Worm (Caenorhabditis elegans) whole organism, L3 larva: ENCODE results near the gene K01A2.10.

Experiments used
- R02D3.7 ChIP-seq: fragments of 150-350 bp; optimal IDR thresholded peaks from 2 replicates; lab custom pipeline; 2014; ENCODE audit warnings: missing biosample characterization, missing genetic modification characterization
- ZK546.5 ChIP-seq: sonication (generic microtip); optimal IDR thresholded peaks from 2 replicates; lab custom pipeline; 2017; ENCODE audit warnings: missing biosample characterization, missing genetic modification characterization
- aly-2 ChIP-seq: fragments of 150-350 bp; optimal IDR thresholded peaks from 2 replicates; lab custom pipeline; 2014; ENCODE audit warnings: missing biosample characterization, missing genetic modification characterization
- ama-1 ChIP-seq: fragments of 150-350 bp; optimal IDR thresholded peaks from 2 replicates; lab custom pipeline; 2018
- ceh-28 ChIP-seq: fragments of 150-350 bp; optimal IDR thresholded peaks from 2 replicates; lab custom pipeline; 2014; ENCODE audit warnings: missing biosample characterization, missing genetic modification reagents, missing genetic modification characterization
- ceh-82 ChIP-seq: fragments of 150-350 bp; optimal IDR thresholded peaks from 2 replicates; lab custom pipeline; 2014; ENCODE audit warnings: missing biosample characterization, missing genetic modification characterization
- ceh-9 ChIP-seq: sonication (generic microtip); optimal IDR thresholded peaks from 2 replicates; lab custom pipeline; 2018; ENCODE audit warnings: missing biosample characterization, missing genetic modification characterization
- daf-12 ChIP-seq: fragments of 150-350 bp; optimal IDR thresholded peaks from 2 replicates; lab custom pipeline; 2014; ENCODE audit warnings: missing biosample characterization, missing genetic modification reagents, missing genetic modification characterization
- egl-27 ChIP-seq: sonication (generic microtip); optimal IDR thresholded peaks from 4 replicates; lab custom pipeline; 2017; ENCODE audit warnings: missing biosample characterization, missing genetic modification reagents, missing genetic modification characterization
- egl-5 ChIP-seq: fragments of 150-350 bp; optimal IDR thresholded peaks from 2 replicates; lab custom pipeline; 2017; ENCODE audit warnings: missing biosample characterization, missing genetic modification reagents, missing genetic modification characterization, inconsistent platforms
- elt-1 ChIP-seq: fragments of 150-350 bp; optimal IDR thresholded peaks from 2 replicates; lab custom pipeline; 2014; ENCODE audit warnings: missing biosample characterization, missing genetic modification characterization
- elt-2 ChIP-seq: sonication (generic microtip); optimal IDR thresholded peaks from 2 replicates; lab custom pipeline; 2016; ENCODE audit warnings: missing genetic modification reagents, mild to moderate bottlenecking, missing genetic modification characterization, missing compliant biosample characterization
- elt-3 ChIP-seq, 3 experiments: fragments of 150-350 bp in 1 of 3; sonication (generic microtip) in 2 of 3; optimal IDR thresholded peaks; 2 replicates in 2 of 3; 4 replicates in 1 of 3; lab custom pipeline; 2014 to 2017; ENCODE audit warnings: missing biosample characterization in 3 of 3, missing genetic modification characterization in 3 of 3
- fkh-10 ChIP-seq: sonication (generic microtip); optimal IDR thresholded peaks from 2 replicates; lab custom pipeline; 2017; ENCODE audit warnings: missing biosample characterization, missing genetic modification reagents, missing genetic modification characterization
- fkh-2 ChIP-seq: fragments of 150-350 bp; optimal IDR thresholded peaks from 2 replicates; lab custom pipeline; 2014; ENCODE audit warnings: missing biosample characterization, missing genetic modification reagents, missing genetic modification characterization
- fos-1 ChIP-seq: fragments of 150-350 bp; optimal IDR thresholded peaks from 2 replicates; lab custom pipeline; 2014; ENCODE audit warnings: missing biosample characterization, missing genetic modification characterization
- hmg-11 ChIP-seq: sonication (generic microtip); optimal IDR thresholded peaks from 2 replicates; lab custom pipeline; 2016; ENCODE audit warnings: missing genetic modification characterization, missing compliant biosample characterization
- lin-15B ChIP-seq: fragments of 150-350 bp; optimal IDR thresholded peaks from 2 replicates; lab custom pipeline; 2014; ENCODE audit warnings: missing biosample characterization, missing genetic modification characterization
- lin-39 ChIP-seq: fragments of 150-350 bp; optimal IDR thresholded peaks from 2 replicates; lab custom pipeline; 2018; ENCODE audit warnings: missing biosample characterization, missing genetic modification reagents, missing genetic modification characterization
- mdl-1 ChIP-seq: fragments of 150-350 bp; optimal IDR thresholded peaks from 2 replicates; lab custom pipeline; 2014; ENCODE audit warnings: missing biosample characterization, missing genetic modification characterization
- mml-1 ChIP-seq: fragments of 150-350 bp; sonication (generic microtip); optimal IDR thresholded peaks from 3 replicates; lab custom pipeline; 2014; ENCODE audit warnings: missing biosample characterization, missing genetic modification characterization
- nfya-1 ChIP-seq: sonication (generic microtip); optimal IDR thresholded peaks from 2 replicates; lab custom pipeline; 2017; ENCODE audit warnings: missing genetic modification characterization, mild to moderate bottlenecking, missing compliant biosample characterization, antibody characterized with exemption, moderate library complexity; ENCODE audit not compliant: insufficient read depth
- nhr-12 ChIP-seq: fragments of 150-350 bp; optimal IDR thresholded peaks from 2 replicates; lab custom pipeline; 2014; ENCODE audit warnings: missing biosample characterization, missing genetic modification characterization
- nhr-23 ChIP-seq: fragments of 150-350 bp; optimal IDR thresholded peaks from 2 replicates; lab custom pipeline; 2014; ENCODE audit warnings: missing biosample characterization, missing genetic modification reagents, missing genetic modification characterization
- nhr-237 ChIP-seq: fragments of 150-350 bp; optimal IDR thresholded peaks from 2 replicates; lab custom pipeline; 2014; ENCODE audit warnings: missing biosample characterization, missing genetic modification characterization
- nhr-25 ChIP-seq: sonication (generic microtip); optimal IDR thresholded peaks from 2 replicates; lab custom pipeline; 2017; ENCODE audit warnings: missing biosample characterization, missing genetic modification characterization
- nhr-67 ChIP-seq: fragments of 150-350 bp; optimal IDR thresholded peaks from 2 replicates; lab custom pipeline; 2014; ENCODE audit warnings: missing biosample characterization, missing genetic modification characterization
- nhr-76 ChIP-seq: fragments of 150-350 bp; sonication (generic microtip); optimal IDR thresholded peaks from 5 replicates; lab custom pipeline; 2014; ENCODE audit warnings: missing biosample characterization, missing genetic modification characterization
- pha-4 ChIP-seq: fragments of 150-350 bp; optimal IDR thresholded peaks from 2 replicates; lab custom pipeline; 2014; ENCODE audit warnings: missing biosample characterization, missing genetic modification reagents, missing genetic modification characterization
- sea-2 ChIP-seq: fragments of 150-350 bp; sonication (generic microtip); optimal IDR thresholded peaks from 4 replicates; lab custom pipeline; 2014; ENCODE audit warnings: missing biosample characterization, missing genetic modification reagents, missing genetic modification characterization
- skn-1 ChIP-seq: fragments of 150-350 bp; optimal IDR thresholded peaks from 2 replicates; lab custom pipeline; 2014; ENCODE audit warnings: missing biosample characterization, missing genetic modification characterization
- snpc-4 ChIP-seq: fragments of 150-350 bp; optimal IDR thresholded peaks from 2 replicates; lab custom pipeline; 2014; ENCODE audit warnings: missing biosample characterization, missing genetic modification characterization
- unc-39 ChIP-seq: sonication (generic microtip); optimal IDR thresholded peaks from 4 replicates; lab custom pipeline; 2017; ENCODE audit warnings: missing biosample characterization, missing genetic modification characterization
- unc-62 ChIP-seq: fragments of 150-350 bp; sonication (generic microtip); optimal IDR thresholded peaks from 4 replicates; lab custom pipeline; 2014; ENCODE audit warnings: missing biosample characterization, missing genetic modification reagents, missing genetic modification characterization
- zag-1 ChIP-seq: fragments of 150-350 bp; optimal IDR thresholded peaks from 2 replicates; lab custom pipeline; 2014; ENCODE audit warnings: missing biosample characterization, missing genetic modification characterization
- ztf-4 ChIP-seq: fragments of 150-350 bp; optimal IDR thresholded peaks from 2 replicates; lab custom pipeline; 2014; ENCODE audit warnings: missing biosample characterization, missing genetic modification characterization

K01A2.10 gene

ce11 chrII:354494-354893, 31.6 kb upstream of the K01A2.10 start:
- TF ChIP-seq ama-1 (no peak), hmg-11 (tag; lab: Kevin White, UChicago) (no peak), mml-1 (tag; lab: Kevin White, UChicago) (no peak), skn-1 (tag; lab: Kevin White, UChicago) (no peak), sea-2 (GFP tag; lab: Kevin White, UChicago) (no peak), ceh-28 (no peak), nhr-67 (no peak), ceh-82 (tag; lab: Kevin White, UChicago) (no peak), nfya-1 (tag; lab: Kevin White, UChicago) (no peak), elt-3 (tag; optimal IDR thresholded peaks at IDR 0.05; lab: Kevin White, UChicago) (no peak), elt-1 (tag; lab: Kevin White, UChicago) (no peak), egl-27 (tag; lab: Kevin White, UChicago) (no peak), nhr-23 (tag; lab: Kevin White, UChicago) (no peak), lin-15B (tag; lab: Kevin White, UChicago) (no peak), lin-39 (tag; lab: Kevin White, UChicago) (no peak), nhr-12 (tag; lab: Kevin White, UChicago) (no peak), daf-12 (tag; lab: Kevin White, UChicago) (no peak)

ce11 chrII:349749-350148, 26.9 kb upstream of the K01A2.10 start:
- TF ChIP-seq lin-15B (tag; lab: Kevin White, UChicago) = no peak
- no peak for TF ChIP-seq skn-1 (tag; lab: Kevin White, UChicago)
- no peak for TF ChIP-seq unc-39 (tag; lab: Kevin White, UChicago)
- no peak for TF ChIP-seq ztf-4 (tag; lab: Kevin White, UChicago)
- no peak for TF ChIP-seq snpc-4 (tag; lab: Kevin White, UChicago)
- TF ChIP-seq R02D3.7 = no peak
- TF ChIP-seq zag-1 (tag; lab: Kevin White, UChicago) = no peak
- TF ChIP-seq aly-2 (tag; lab: Kevin White, UChicago) = no peak
- no peak for TF ChIP-seq sea-2 (GFP tag; lab: Kevin White, UChicago)

ce11 chrII:347734-348133, 24.8 kb upstream of the K01A2.10 start, which contains the start of gene D1069.3:
D1069.3 (minus strand) TSS chrII:347891.
- TF ChIP-seq fos-1 (tag; lab: Kevin White, UChicago) (no peak), pha-4 (tag; lab: Kevin White, UChicago) (peak; percentile 37), lin-15B (tag; lab: Kevin White, UChicago) (peak; percentile 28), nfya-1 (tag; lab: Kevin White, UChicago) (peak; percentile 55), egl-5 (tag; lab: Kevin White, UChicago) (peak; percentile 14), hmg-11 (tag; lab: Kevin White, UChicago) (peak; percentile 77)

- TF ChIP-seq nfya-1 (tag; lab: Kevin White, UChicago) = peak; percentile 97
- TF ChIP-seq unc-62 = no peak
These were observed 18.4 kb upstream of the K01A2.10 start for ce11 chrII:341282-341681.

ce11 chrII:340714-341113, 17.8 kb upstream of the K01A2.10 start:
- no peak for TF ChIP-seq nhr-76
- TF ChIP-seq ZK546.5 = no peak
- no peak for TF ChIP-seq mdl-1 (tag; lab: Kevin White, UChicago)
- no peak for TF ChIP-seq lin-39 (tag; lab: Kevin White, UChicago)
- no peak for TF ChIP-seq nhr-237 (tag; lab: Kevin White, UChicago)
- no peak for TF ChIP-seq nhr-12 (tag; lab: Kevin White, UChicago)
- TF ChIP-seq nhr-25 = no peak
- no peak for TF ChIP-seq ama-1
- TF ChIP-seq daf-12 (tag; lab: Kevin White, UChicago) = no peak
- no peak for TF ChIP-seq ceh-82 (tag; lab: Kevin White, UChicago)
- TF ChIP-seq fkh-10 (GFP tag; lab: Kevin White, UChicago) = no peak
- no peak for TF ChIP-seq elt-1 (tag; lab: Kevin White, UChicago)
- no peak for TF ChIP-seq elt-3 (tag; optimal IDR thresholded peaks at IDR 0.05; lab: Kevin White, UChicago)
- TF ChIP-seq unc-62 = no peak
- no peak for TF ChIP-seq nhr-67
- no peak for TF ChIP-seq elt-2 (tag; lab: Kevin White, UChicago)
- no peak for TF ChIP-seq zag-1 (tag; lab: Kevin White, UChicago)
- no peak for TF ChIP-seq ceh-9 (tag; lab: Kevin White, UChicago)
- TF ChIP-seq fkh-2 (tag; lab: Kevin White, UChicago) = no peak
- TF ChIP-seq aly-2 (tag; lab: Kevin White, UChicago) = no peak
